Fruit fly (Drosophila melanogaster) whole organism, embryonic: ENCODE data around the gene CG32032.

Experiments
- Atf3 ChIP-seq: fragments of 200-800 bp; sonication (Bioruptor generic); optimal IDR thresholded peaks from 3 replicates; lab custom pipeline; 2016; ENCODE audit warnings: missing biosample characterization, missing genetic modification characterization
- B-H2 ChIP-seq: fragments of 200-800 bp; sonication (Bioruptor generic); optimal IDR thresholded peaks from 2 replicates; lab custom pipeline; 2018; ENCODE audit warnings: missing biosample characterization, mild to moderate bottlenecking, missing genetic modification characterization
- C15 ChIP-seq: fragments of 200-800 bp; sonication (Bioruptor generic); IDR thresholded peaks from 3 replicates; pipeline ENCODE4 v1.3.6; 2022; ENCODE audit warnings: missing biosample characterization, missing genetic modification characterization
- CG10979 ChIP-seq: fragments of 200-800 bp; sonication (Bioruptor generic); optimal IDR thresholded peaks from 2 replicates; lab custom pipeline; 2018; ENCODE audit warnings: missing biosample characterization, mild to moderate bottlenecking, missing genetic modification characterization, moderate library complexity
- CG11247 ChIP-seq: fragments of 200-800 bp; sonication (Bioruptor generic); IDR thresholded peaks from 2 replicates; pipeline ENCODE4 v1.3.6; 2022; ENCODE audit warnings: missing biosample characterization, missing genetic modification characterization
- CG11695 ChIP-seq: fragments of 200-800 bp; sonication (Bioruptor generic); IDR thresholded peaks from 3 replicates; pipeline ENCODE4 v1.3.6; 2022; ENCODE audit warnings: missing biosample characterization, missing genetic modification characterization
- CG12236 ChIP-seq: fragments of 200-800 bp; sonication (Bioruptor generic); optimal IDR thresholded peaks from 2 replicates; lab custom pipeline; 2016; ENCODE audit warnings: missing biosample characterization, missing genetic modification characterization
- CG12942 ChIP-seq: fragments of 200-800 bp; sonication (Bioruptor generic); optimal IDR thresholded peaks from 3 replicates; lab custom pipeline; 2016; ENCODE audit warnings: missing biosample characterization, missing genetic modification characterization
- CG14014 ChIP-seq: fragments of 200-800 bp; sonication (Bioruptor generic); IDR thresholded peaks from 2 replicates; pipeline ENCODE4 v1.3.6; 2022; ENCODE audit warnings: missing biosample characterization, missing genetic modification characterization
- CG15011 ChIP-seq: fragments of 200-800 bp; sonication (Bioruptor generic); optimal IDR thresholded peaks from 3 replicates; lab custom pipeline; 2018; ENCODE audit warnings: missing biosample characterization, mild to moderate bottlenecking, missing genetic modification characterization
- CG15479 ChIP-seq: fragments of 200-800 bp; sonication (Bioruptor generic); optimal IDR thresholded peaks from 3 replicates; lab custom pipeline; 2019; ENCODE audit warnings: missing biosample characterization, mild to moderate bottlenecking, missing genetic modification characterization, moderate library complexity
- CG1647 ChIP-seq: fragments of 200-800 bp; sonication (Bioruptor generic); optimal IDR thresholded peaks from 3 replicates; lab custom pipeline; 2016; ENCODE audit warnings: missing biosample characterization, missing genetic modification characterization
- CG18262 ChIP-seq: fragments of 200-800 bp; optimal IDR thresholded peaks from 3 replicates; lab custom pipeline; 2019; ENCODE audit warnings: missing biosample characterization, mild to moderate bottlenecking, missing genetic modification characterization, moderate library complexity
- CG2199 ChIP-seq: fragments of 200-800 bp; sonication (Bioruptor generic); IDR thresholded peaks from 3 replicates; pipeline ENCODE4 v1.3.6; 2022; ENCODE audit warnings: missing biosample characterization, missing genetic modification characterization
- CG2875 ChIP-seq: fragments of 200-800 bp; sonication (Bioruptor generic); optimal IDR thresholded peaks from 2 replicates; lab custom pipeline; 2017; ENCODE audit warnings: missing biosample characterization, mild to moderate bottlenecking, missing genetic modification characterization, missing genetic modification reagents
- CG30431 ChIP-seq: fragments of 200-800 bp; sonication (Bioruptor generic); optimal IDR thresholded peaks from 2 replicates; lab custom pipeline; 2017; ENCODE audit warnings: missing biosample characterization, missing genetic modification characterization
- CG6272 ChIP-seq: fragments of 200-800 bp; sonication (Bioruptor generic); IDR thresholded peaks from 2 replicates; pipeline ENCODE4 v1.3.6; 2022; ENCODE audit warnings: missing biosample characterization, missing genetic modification characterization
- CG6813 ChIP-seq: fragments of 200-800 bp; sonication (Bioruptor generic); optimal IDR thresholded peaks from 2 replicates; lab custom pipeline; 2017; ENCODE audit warnings: missing biosample characterization, missing genetic modification characterization, mild to moderate bottlenecking, moderate library complexity, missing genetic modification reagents
- CG6854 ChIP-seq: fragments of 200-800 bp; sonication (Bioruptor generic); optimal IDR thresholded peaks from 3 replicates; lab custom pipeline; 2017; ENCODE audit warnings: missing biosample characterization, mild to moderate bottlenecking, missing genetic modification characterization
- CG7556 ChIP-seq: fragments of 200-800 bp; sonication (Bioruptor generic); optimal IDR thresholded peaks from 2 replicates; lab custom pipeline; 2017; ENCODE audit warnings: missing biosample characterization, mild to moderate bottlenecking, missing genetic modification characterization
- CG9437 ChIP-seq: fragments of 200-800 bp; sonication (Bioruptor generic); optimal IDR thresholded peaks from 2 replicates; lab custom pipeline; 2018; ENCODE audit warnings: missing biosample characterization, mild to moderate bottlenecking, missing genetic modification characterization
- CG9817 ChIP-seq: fragments of 200-800 bp; sonication (Bioruptor generic); optimal IDR thresholded peaks from 2 replicates; lab custom pipeline; 2018; ENCODE audit warnings: missing biosample characterization, mild to moderate bottlenecking, missing genetic modification characterization, moderate library complexity
- CoRest ChIP-seq: fragments of 200-800 bp; sonication (Bioruptor generic); optimal IDR thresholded peaks from 3 replicates; lab custom pipeline; 2018; ENCODE audit warnings: missing biosample characterization, mild to moderate bottlenecking, missing genetic modification characterization, moderate library complexity
- Dbx ChIP-seq: fragments of 200-800 bp; sonication (Bioruptor generic); IDR thresholded peaks from 3 replicates; pipeline ENCODE4 v1.3.6; 2022; ENCODE audit warnings: missing biosample characterization, missing genetic modification characterization
- Ets65A ChIP-seq: fragments of 200-800 bp; sonication (Bioruptor generic); peaks from one replicate; lab custom pipeline; 2016; ENCODE audit warnings: missing biosample characterization, missing genetic modification characterization
- GATAe ChIP-seq: fragments of 200-800 bp; sonication (Bioruptor generic); conservative IDR thresholded peaks from 2 replicates; pipeline ENCODE4 v1.3.6; 2022; ENCODE audit warnings: missing biosample characterization, missing genetic modification characterization
- H15 ChIP-seq: fragments of 200-800 bp; sonication (Bioruptor generic); IDR thresholded peaks from 3 replicates; pipeline ENCODE4 v1.3.6; 2022; ENCODE audit warnings: missing biosample characterization, missing genetic modification characterization
- MBD-R2 ChIP-seq: fragments of 200-800 bp; sonication (Bioruptor generic); IDR thresholded peaks from 2 replicates; pipeline ENCODE4 v1.3.6; 2022; ENCODE audit warnings: missing biosample characterization, missing genetic modification characterization
- Max ChIP-seq: fragments of 200-800 bp; sonication (Bioruptor generic); optimal IDR thresholded peaks from 2 replicates; lab custom pipeline; 2016; ENCODE audit warnings: missing biosample characterization, mild to moderate bottlenecking, missing genetic modification characterization
- NFAT ChIP-seq: fragments of 200-800 bp; sonication (Bioruptor generic); IDR thresholded peaks from 2 replicates; pipeline ENCODE4 v1.3.6; 2022; ENCODE audit warnings: missing biosample characterization, missing genetic modification characterization
- Pdp1 ChIP-seq, 2 experiments: fragments of 200-800 bp; sonication (Bioruptor generic); optimal IDR thresholded peaks; 3 replicates each; lab custom pipeline; 2016; ENCODE audit warnings: missing biosample characterization in 2 of 2, missing genetic modification characterization in 2 of 2, mild to moderate bottlenecking in 1 of 2, moderate library complexity in 1 of 2
- Rx ChIP-seq: fragments of 200-800 bp; sonication (Bioruptor generic); IDR thresholded peaks from 2 replicates; pipeline ENCODE4 v1.3.6; 2022; ENCODE audit warnings: missing biosample characterization, missing genetic modification characterization
- Side ChIP-seq: fragments of 200-800 bp; sonication (Bioruptor generic); optimal IDR thresholded peaks from 2 replicates; lab custom pipeline; 2016; ENCODE audit warnings: missing biosample characterization, missing genetic modification characterization
- Tbp ChIP-seq: fragments of >200 bp; optimal IDR thresholded peaks from 2 replicates; lab custom pipeline; 2018; ENCODE audit warnings: missing biosample characterization, missing genetic modification characterization
- ase ChIP-seq: fragments of 200-800 bp; sonication (Bioruptor generic); IDR thresholded peaks from 3 replicates; pipeline ENCODE4 v1.3.6; 2022; ENCODE audit warnings: missing biosample characterization, missing genetic modification characterization
- bab2 ChIP-seq: fragments of 200-800 bp; sonication (Bioruptor generic); optimal IDR thresholded peaks from 2 replicates; lab custom pipeline; 2016; ENCODE audit warnings: missing biosample characterization, missing genetic modification characterization
- br ChIP-seq: fragments of >200 bp; optimal IDR thresholded peaks from 2 replicates; lab custom pipeline; 2017
- cas ChIP-seq: fragments of 200-800 bp; sonication (Bioruptor generic); IDR thresholded peaks from 2 replicates; pipeline ENCODE4 v1.3.6; 2022; ENCODE audit warnings: missing biosample characterization, missing genetic modification characterization
- dan ChIP-seq: fragments of 200-800 bp; sonication (Bioruptor generic); IDR thresholded peaks from 2 replicates; pipeline ENCODE4 v1.3.6; 2022; ENCODE audit warnings: missing biosample characterization, missing genetic modification characterization
- fd3F ChIP-seq: fragments of 200-800 bp; sonication (Bioruptor generic); optimal IDR thresholded peaks from 2 replicates; lab custom pipeline; 2018; ENCODE audit warnings: missing biosample characterization, mild to moderate bottlenecking, missing genetic modification characterization, moderate library complexity
- hb ChIP-seq: fragments of 200-800 bp; sonication (Bioruptor generic); IDR thresholded peaks from 3 replicates; pipeline ENCODE4 v1.3.6; 2022; ENCODE audit warnings: missing biosample characterization, missing genetic modification characterization; ENCODE audit not compliant: partially characterized antibody
- odd ChIP-seq: fragments of 200-800 bp; sonication (Bioruptor generic); optimal IDR thresholded peaks from 2 replicates; lab custom pipeline; 2017; ENCODE audit warnings: missing biosample characterization, mild to moderate bottlenecking, missing genetic modification characterization
- org-1 ChIP-seq: fragments of 200-800 bp; sonication (Bioruptor generic); optimal IDR thresholded peaks from 2 replicates; lab custom pipeline; 2017; ENCODE audit warnings: missing biosample characterization, missing genetic modification characterization
- otp ChIP-seq: fragments of 200-800 bp; sonication (Bioruptor generic); IDR thresholded peaks from 3 replicates; pipeline ENCODE4, ENCODE4 v1.3.6; 2022; ENCODE audit warnings: missing biosample characterization, missing genetic modification characterization
- ranshi ChIP-seq: fragments of 200-800 bp; sonication (Bioruptor generic); IDR thresholded peaks from 2 replicates; pipeline ENCODE4 v1.3.6; 2022; ENCODE audit warnings: missing biosample characterization, missing genetic modification characterization
- salm ChIP-seq: fragments of 200-800 bp; sonication (Bioruptor generic); optimal IDR thresholded peaks from 2 replicates; lab custom pipeline; 2018; ENCODE audit warnings: missing biosample characterization, mild to moderate bottlenecking, missing genetic modification characterization
- tap ChIP-seq: fragments of 200-800 bp; optimal IDR thresholded peaks from 3 replicates; lab custom pipeline; 2019; ENCODE audit warnings: missing biosample characterization, mild to moderate bottlenecking, missing genetic modification characterization, moderate library complexity
- trh ChIP-seq: fragments of 200-800 bp; sonication (Bioruptor generic); optimal IDR thresholded peaks from 2 replicates; lab custom pipeline; 2016; ENCODE audit warnings: missing biosample characterization, missing genetic modification characterization
- unpg ChIP-seq: fragments of 200-800 bp; sonication (Bioruptor generic); optimal IDR thresholded peaks from 3 replicates; lab custom pipeline; 2018; ENCODE audit warnings: missing biosample characterization, mild to moderate bottlenecking, missing genetic modification characterization, moderate library complexity
- z ChIP-seq: fragments of 200-800 bp; sonication (Bioruptor generic); IDR thresholded peaks from 3 replicates; pipeline ENCODE4 v1.3.6; 2022; ENCODE audit warnings: missing biosample characterization, missing genetic modification characterization
- zen ChIP-seq: fragments of 200-800 bp; sonication (Bioruptor generic); optimal IDR thresholded peaks from 3 replicates; lab custom pipeline; 2018; ENCODE audit warnings: missing biosample characterization, mild to moderate bottlenecking, missing genetic modification characterization, moderate library complexity

Gene CG32032

DNA sequence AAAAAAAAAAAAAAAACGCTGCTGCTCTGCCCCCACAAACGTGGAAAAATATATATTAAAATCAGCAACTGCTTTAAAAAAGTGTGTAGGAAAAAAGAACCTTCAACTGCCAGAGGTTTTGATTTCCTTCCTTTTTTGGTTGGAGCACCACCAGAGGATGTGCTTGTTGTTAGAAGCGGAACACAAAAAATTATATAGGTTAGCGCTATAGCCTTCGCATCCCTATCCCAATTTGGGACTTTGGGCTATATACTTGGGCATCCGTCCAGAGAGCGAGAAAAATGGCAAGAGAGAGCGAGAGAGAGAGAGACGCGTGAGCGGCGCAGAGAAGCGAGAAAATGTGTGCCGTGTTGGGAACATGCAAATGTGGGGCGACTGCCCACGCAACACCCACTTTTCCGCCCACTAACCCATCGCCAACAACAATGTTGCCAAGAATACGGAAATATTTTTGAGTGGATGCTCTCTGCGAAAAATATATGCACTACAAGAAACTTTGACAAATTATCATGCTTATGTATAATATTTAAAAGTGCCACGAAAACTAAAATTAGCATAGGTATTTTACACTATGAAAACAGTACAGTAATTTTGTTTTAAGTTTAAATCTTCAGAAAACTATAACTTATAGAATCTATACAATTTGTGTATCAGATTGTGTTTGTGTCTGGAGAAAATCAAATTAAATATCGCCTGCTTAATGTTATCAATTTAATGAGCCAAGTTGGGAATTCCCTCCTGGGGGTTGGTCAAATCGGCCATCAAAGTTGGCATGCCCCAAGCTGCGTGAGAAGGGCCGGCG is 34.2 kb downstream of the CG32032 start (continued):
- peak; percentile 8 for TF ChIP-seq Side
- TF ChIP-seq CG14014 (GFP tag; lab: Robert Waterston, UW), result no peak
- TF ChIP-seq CG11695, result peak; percentile 58; the same call in 1 of the 3 replicates
- TF ChIP-seq CG11247 (GFP tag; lab: Robert Waterston, UW), result 0 out of 2 replicates have a peak, but pooled peaks have one; percentile 18
- no peak for TF ChIP-seq CG2199 (GFP tag; lab: Robert Waterston, UW)
- peak; percentile 51 for TF ChIP-seq CG9817
- no peak for TF ChIP-seq otp (GFP tag; lab: Robert Waterston, UW)
- TF ChIP-seq z (GFP tag; lab: Robert Waterston, UW), result no peak
- no peak for TF ChIP-seq Tbp (GFP tag; lab: Kevin White, UChicago)
- TF ChIP-seq bab2 (GFP tag; lab: Kevin White, UChicago), result no peak
- no peak for TF ChIP-seq salm (tag; lab: Kevin White, UChicago)
- TF ChIP-seq CG9437, result peak; percentile 29
- TF ChIP-seq cas, result no peak
- TF ChIP-seq unpg (GFP tag; lab: Kevin White, UChicago), result peak; percentile 19
- TF ChIP-seq fd3F, result peak; percentile 48
- TF ChIP-seq Rx, result no peak
- no peak for TF ChIP-seq H15
- TF ChIP-seq CG15011 (GFP tag; lab: Kevin White, UChicago), result peak; percentile 44
- no peak for TF ChIP-seq Atf3 (GFP tag; lab: Kevin White, UChicago)
- TF ChIP-seq Dbx (GFP tag; lab: Robert Waterston, UW), result peak; percentile 66; the same call in 2 of the 3 replicates
- no peak for TF ChIP-seq CG1647 (GFP tag; lab: Kevin White, UChicago)
- TF ChIP-seq C15 (GFP tag; lab: Robert Waterston, UW), result no peak
- TF ChIP-seq Max (GFP tag; lab: Kevin White, UChicago), result peak; percentile 19
- no peak for TF ChIP-seq br
- TF ChIP-seq odd (GFP tag; lab: Kevin White, UChicago), result peak; percentile 24
- no peak for TF ChIP-seq CG6272
- no peak for TF ChIP-seq trh (GFP tag; lab: Kevin White, UChicago)
- no peak for TF ChIP-seq CG12942 (GFP tag; lab: Kevin White, UChicago)
- peak; percentile 75 for TF ChIP-seq CG7556 (GFP tag; lab: Kevin White, UChicago)
- TF ChIP-seq CG12236 (GFP tag; lab: Kevin White, UChicago), result no peak
- TF ChIP-seq GATAe, result no peak
- no peak for TF ChIP-seq CG30431 (GFP tag; lab: Kevin White, UChicago)
- TF ChIP-seq hb, result no peak
- TF ChIP-seq CG6813 (GFP tag; lab: Kevin White, UChicago), result no peak
- TF ChIP-seq zen (tag; lab: Kevin White, UChicago), result no peak
- peak; percentile 30 to 48 for TF ChIP-seq Pdp1 (GFP tag; optimal IDR thresholded peaks at IDR 0.05; lab: Kevin White, UChicago)
- TF ChIP-seq Ets65A (GFP tag; lab: Kevin White, UChicago), result no peak
- TF ChIP-seq NFAT (GFP tag; lab: Robert Waterston, UW), result peak; percentile 44; the same call in 1 of the 2 replicates
- no peak for TF ChIP-seq CG15479 (GFP tag; lab: Kevin White, UChicago)
- no peak for TF ChIP-seq CG2875 (GFP tag; lab: Kevin White, UChicago)
- TF ChIP-seq dan (GFP tag; lab: Robert Waterston, UW), result no peak
- TF ChIP-seq CoRest (tag; lab: Kevin White, UChicago), result peak; percentile 57
- peak; percentile 40 for TF ChIP-seq CG18262 (tag; lab: Kevin White, UChicago)
- TF ChIP-seq MBD-R2 (GFP tag; lab: Robert Waterston, UW), result no peak
- no peak for TF ChIP-seq B-H2 (GFP tag; lab: Kevin White, UChicago)
- TF ChIP-seq tap (tag; lab: Kevin White, UChicago), result no peak
- TF ChIP-seq ase (GFP tag; lab: Robert Waterston, UW), result no peak
- 0 out of 2 replicates have a peak, but pooled peaks have one; percentile 5 for TF ChIP-seq ranshi
- peak; percentile 59 for TF ChIP-seq org-1 (GFP tag; lab: Kevin White, UChicago)
- peak; percentile 14 for TF ChIP-seq CG10979
- peak; percentile 60 for TF ChIP-seq CG6854 (GFP tag; lab: Kevin White, UChicago)
